Worm (Caenorhabditis elegans): ENCODE measurements around the gene srx-120.
"Not testable (repeated sequence)": the region's sequence is repeated elsewhere in the genome, so short reads cannot be mapped to it uniquely, and the experiment has no call there.

The srx-120 gene

DNA sequence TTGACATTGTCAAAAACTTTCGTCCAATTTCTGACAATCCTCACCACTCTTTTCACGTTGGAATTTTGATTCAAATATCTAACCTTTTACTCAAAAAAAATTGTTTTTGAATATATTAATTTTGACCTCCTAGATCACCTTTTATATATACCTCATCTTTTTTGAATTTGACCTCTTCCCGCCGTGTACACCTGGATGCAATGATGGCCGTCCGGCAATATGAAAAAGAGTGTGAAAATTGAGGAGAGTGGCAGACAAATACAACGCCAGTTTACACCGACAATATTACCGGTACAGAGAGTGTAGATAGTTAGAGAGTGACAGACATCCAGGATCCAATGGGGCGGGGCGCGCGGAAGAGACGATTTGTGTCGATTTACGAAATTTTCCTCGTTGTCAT, 11.4 kb upstream of the srx-120 start, which contains the start of gene ceh-99:
Gene ceh-99, plus strand, starts transcription at position 366 of the 400 bp plus-strand sequence.
- no peak for TF ChIP-seq lin-39 (tag; optimal IDR thresholded peaks at IDR 0.05)
- no peak for TF ChIP-seq unc-62 (GFP tag; optimal IDR thresholded peaks at IDR 0.05)
- no peak for TF ChIP-seq aly-2 (tag; optimal IDR thresholded peaks at IDR 0.05)
- TF ChIP-seq elt-3 (tag; optimal IDR thresholded peaks at IDR 0.05): no peak
- no peak for TF ChIP-seq nhr-237 (tag; optimal IDR thresholded peaks at IDR 0.05)
- TF ChIP-seq ceh-28 (tag; optimal IDR thresholded peaks at IDR 0.05): no peak
- no peak for TF ChIP-seq nhr-25 (tag; optimal IDR thresholded peaks at IDR 0.05)
- TF ChIP-seq nhr-28 (tag; optimal IDR thresholded peaks at IDR 0.05): no peak
- TF ChIP-seq jun-1 (tag; optimal IDR thresholded peaks at IDR 0.05): no peak
- no peak for TF ChIP-seq ztf-11 (tag; optimal IDR thresholded peaks at IDR 0.05)
- TF ChIP-seq nhr-76 (tag; optimal IDR thresholded peaks at IDR 0.05): no peak
- TF ChIP-seq nfya-1 (tag; optimal IDR thresholded peaks at IDR 0.05; ENCODE audit: insufficient read depth): no peak
- no peak for TF ChIP-seq nhr-23 (tag; optimal IDR thresholded peaks at IDR 0.05)
- TF ChIP-seq egl-5 (tag; optimal IDR thresholded peaks at IDR 0.05): no peak
- no peak for TF ChIP-seq daf-12 (tag; optimal IDR thresholded peaks at IDR 0.05)
- TF ChIP-seq ztf-4 (tag; optimal IDR thresholded peaks at IDR 0.05): no peak
- no peak for TF ChIP-seq mdl-1 (tag; optimal IDR thresholded peaks at IDR 0.05)
- no peak for TF ChIP-seq sea-2 (GFP tag; optimal IDR thresholded peaks at IDR 0.05)
- no peak for TF ChIP-seq R02D3.7 (tag; optimal IDR thresholded peaks at IDR 0.05)
- no peak for TF ChIP-seq elt-1 (tag; optimal IDR thresholded peaks at IDR 0.05)

DNA sequence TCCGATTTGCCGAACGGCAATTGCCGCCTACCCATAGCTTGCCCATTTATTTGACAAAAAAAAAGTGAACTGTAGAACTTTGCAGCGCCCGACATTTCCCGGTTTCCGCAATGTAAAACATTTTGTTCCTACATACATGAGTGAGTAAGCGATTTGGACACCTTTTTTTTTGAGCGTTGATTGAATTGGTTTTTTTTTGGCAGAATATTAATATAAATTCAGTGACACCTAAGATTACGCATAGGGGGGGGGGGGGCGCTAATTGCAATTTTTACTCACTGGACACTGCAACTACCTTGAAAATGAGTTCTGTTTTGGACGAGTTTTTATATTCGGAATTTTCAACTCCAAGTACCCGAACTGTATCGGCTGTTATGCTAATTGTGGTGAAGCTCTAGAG, 5.5 kb upstream of the srx-120 start, which contains the start of gene srx-118:
Gene srx-118, plus strand, starts transcription at position 301 of the 400 bp plus-strand sequence.
- TF ChIP-seq lin-15B (tag; optimal IDR thresholded peaks at IDR 0.05) (no peak), nhr-77 (tag; optimal IDR thresholded peaks at IDR 0.05) (no peak)

- no peak for TF ChIP-seq R02D3.7 (tag; optimal IDR thresholded peaks at IDR 0.05)
- no peak for TF ChIP-seq pha-4 (tag; optimal IDR thresholded peaks at IDR 0.05)
- TF ChIP-seq pqm-1 (tag; optimal IDR thresholded peaks at IDR 0.05): no peak
- no peak for TF ChIP-seq unc-62 (GFP tag; optimal IDR thresholded peaks at IDR 0.05)
- TF ChIP-seq egl-5 (tag; optimal IDR thresholded peaks at IDR 0.05): no peak
- no peak for TF ChIP-seq aly-2 (tag; optimal IDR thresholded peaks at IDR 0.05)
- TF ChIP-seq fos-1 (tag; optimal IDR thresholded peaks at IDR 0.05): no peak
- no peak for TF ChIP-seq lin-39 (tag; optimal IDR thresholded peaks at IDR 0.05)
- TF ChIP-seq skn-1 (tag; optimal IDR thresholded peaks at IDR 0.05): no peak
- TF ChIP-seq nhr-12 (tag; optimal IDR thresholded peaks at IDR 0.05): no peak
- TF ChIP-seq daf-12 (tag; optimal IDR thresholded peaks at IDR 0.05): no peak
Observed at ce11 chrII:12527947-12528346, 3.1 kb upstream of the srx-120 start, which contains the start of gene srx-119. Gene srx-119, plus strand, starts transcription at chrII:12528247.

DNA sequence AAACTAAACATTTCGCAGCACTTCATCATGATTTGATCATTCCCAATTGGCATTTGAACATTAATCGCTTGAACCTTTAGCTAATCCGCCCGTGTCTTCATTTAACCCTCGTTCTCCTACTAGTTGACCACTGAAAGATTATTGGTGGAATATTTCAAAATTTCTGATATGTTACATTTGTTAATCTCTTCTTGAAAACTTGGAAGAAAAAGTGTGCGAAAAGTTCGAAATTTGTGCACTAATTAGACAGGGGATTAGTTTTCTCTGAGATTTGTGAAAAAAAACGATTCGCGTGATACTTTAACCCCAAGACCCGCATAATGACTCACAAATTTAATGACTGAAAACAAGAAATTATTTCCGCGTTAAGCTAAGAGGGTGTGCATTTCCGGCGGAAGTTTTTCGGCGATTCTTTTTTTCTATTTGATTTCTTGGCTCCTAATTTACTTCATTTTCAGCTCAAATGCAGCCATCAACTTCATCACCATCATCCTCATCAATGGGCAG, 4.3 kb downstream of the srx-120 start, which contains the start of gene nimk-1:
Gene nimk-1, plus strand, starts transcription at position 457 of the 507 bp plus-strand sequence.
- no peak for TF ChIP-seq snpc-4 (tag; optimal IDR thresholded peaks at IDR 0.05)
- no peak for TF ChIP-seq mdl-1 (tag; optimal IDR thresholded peaks at IDR 0.05)
- TF ChIP-seq nhr-67 (tag; optimal IDR thresholded peaks at IDR 0.05): no peak

ce11 chrII:12536203-12536602, 5.1 kb downstream of the srx-120 start, which contains the start of gene F49C5.3:
Gene F49C5.3, plus strand, starts transcription at chrII:12536503.
- not testable (repeated sequence) for TF ChIP-seq egl-27, nhr-67, egl-5 (tag; optimal IDR thresholded peaks at IDR 0.05)

- no peak for TF ChIP-seq ceh-82 (tag; optimal IDR thresholded peaks at IDR 0.05)
Observed at ce11 chrII:12539395-12539794, 8.3 kb downstream of the srx-120 start.

- TF ChIP-seq elt-2 (tag; optimal IDR thresholded peaks at IDR 0.05) (peak; percentile 46), nfya-1 (tag; optimal IDR thresholded peaks at IDR 0.05; ENCODE audit: insufficient read depth) (peak; percentile 23), lsy-12 (tag; optimal IDR thresholded peaks at IDR 0.05) (peak; percentile 38), nhr-43 (tag; optimal IDR thresholded peaks at IDR 0.05; ENCODE audit: poor library complexity, severe bottlenecking) (peak; percentile 24)
Observed at ce11 chrII:12541670-12542080, 10.6 kb downstream of the srx-120 start.
